Fruit fly (Drosophila melanogaster) S2 (cell line): ENCODE data around the gene Lgr1.

Experiments
- CG8478 ChIP-seq: fragments of >200 bp; optimal IDR thresholded peaks from 2 replicates; lab custom pipeline; 2018
- CTCF ChIP-seq, 2 experiments: fragments of >200 bp; optimal IDR thresholded peaks; 2 replicates each; lab custom pipeline; 2018

- no peak for TF ChIP-seq CG8478 (lab: Kevin White, UChicago)
- no peak for TF ChIP-seq CTCF (optimal IDR thresholded peaks at IDR 0.05; lab: Kevin White, UChicago)
These were observed 43.9 kb upstream of the Lgr1 start for dm6 chr3R:17681611-17682243.
